Fruit fly (Drosophila melanogaster): ENCODE measurements around the gene mri.

The mri gene

DNA sequence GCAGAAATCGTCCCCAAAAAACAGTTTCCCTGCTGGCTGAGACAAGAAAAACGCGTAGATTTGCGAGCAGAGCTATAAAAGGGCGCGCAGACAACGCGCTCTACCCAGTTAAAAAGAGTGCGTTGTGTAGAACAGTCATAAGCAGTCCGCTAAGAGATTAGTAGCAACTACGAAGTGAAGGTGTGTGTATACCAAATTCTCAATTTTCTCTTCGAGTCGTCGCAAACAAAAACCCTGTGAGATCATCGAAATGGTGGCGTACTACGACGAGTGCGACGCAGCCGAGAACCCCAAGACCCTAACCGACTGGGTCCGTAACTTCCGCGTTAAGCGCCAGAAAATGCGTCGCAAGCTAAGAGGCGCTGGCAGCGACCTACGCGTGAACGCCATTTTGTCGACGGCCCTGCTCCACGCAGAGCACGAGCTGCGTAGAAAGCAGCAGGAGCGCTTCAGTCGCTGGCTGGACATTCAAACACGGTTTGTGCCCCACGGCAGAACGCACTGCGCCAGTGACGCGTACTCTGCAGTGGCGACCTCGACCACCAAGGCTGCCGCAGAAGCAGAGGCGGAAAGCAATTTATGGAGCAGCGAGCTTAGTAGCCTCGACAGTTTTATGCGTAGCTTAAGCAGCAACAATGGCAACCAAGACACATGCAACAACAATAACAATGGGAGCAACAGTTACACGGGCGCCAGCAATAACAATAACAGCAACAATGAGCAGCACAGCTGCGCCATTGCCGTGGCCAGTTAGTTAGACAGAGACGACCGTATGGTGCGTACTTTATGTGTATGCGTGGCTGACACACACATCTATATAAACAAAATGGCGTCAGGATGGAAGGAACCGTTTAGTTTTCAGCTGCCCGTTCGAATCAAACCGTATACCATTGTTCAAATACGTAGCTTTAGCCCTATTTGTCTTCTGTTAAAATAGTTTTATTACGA, 24.3 kb downstream of the mri start (continued):
- TF ChIP-seq maf-S (GFP tag; optimal IDR thresholded peaks at IDR 0.05) (no peak), Kr (GFP tag; optimal IDR thresholded peaks at IDR 0.05) (no peak), CG34422 (GFP tag; IDR thresholded peaks at IDR 0.05) (peak; percentile 76), GATAe (GFP tag; conservative IDR thresholded peaks at IDR 0.05) (no peak), CG14860 (GFP tag; IDR thresholded peaks at IDR 0.05; ENCODE audit: partially characterized antibody) (no peak), CG1529 (GFP tag; optimal IDR thresholded peaks at IDR 0.05) (no peak), Nf-YA (GFP tag; IDR thresholded peaks at IDR 0.05) (no peak), Opbp (GFP tag; IDR thresholded peaks at IDR 0.05; ENCODE audit: partially characterized antibody) (peak; percentile 69), Asciz (GFP tag; optimal IDR thresholded peaks at IDR 0.05) (no peak), CG12769 (tag; optimal IDR thresholded peaks at IDR 0.05) (peak; percentile 16), CG14014 (GFP tag; IDR thresholded peaks at IDR 0.05) (peak; percentile 32; the same call in 1 of the 2 replicates), CG1024 (GFP tag; IDR thresholded peaks at IDR 0.05) (peak; percentile 6; the same call in 1 of the 2 replicates), CG15601 (tag; optimal IDR thresholded peaks at IDR 0.05) (no peak), CG4282 (GFP tag; optimal IDR thresholded peaks at IDR 0.05) (peak; percentile 42), HLH4C (GFP tag; IDR thresholded peaks at IDR 0.05; ENCODE audit: partially characterized antibody) (peak; percentile 43; the same call in 1 of the 3 replicates), Scr (GFP tag; IDR thresholded peaks at IDR 0.05; ENCODE audit: partially characterized antibody) (no peak; the same call in 1 of the 2 replicates), CG11085 (GFP tag; IDR thresholded peaks at IDR 0.05) (peak; percentile 5; the same call in 1 of the 2 replicates), ttk (GFP tag; IDR thresholded peaks at IDR 0.05) (no peak), kni (GFP tag; optimal IDR thresholded peaks at IDR 0.05) (peak; percentile 84), CG11696 (GFP tag; IDR thresholded peaks at IDR 0.05) (no peak), YL-1 (GFP tag; optimal IDR thresholded peaks at IDR 0.05) (peak; percentile 91), ems (GFP tag; optimal IDR thresholded peaks at IDR 0.05) (no peak), Adf1 (GFP tag; IDR thresholded peaks at IDR 0.05) (peak; percentile 73), CG12219 (GFP tag; optimal IDR thresholded peaks at IDR 0.05) (peak; percentile 21), sob (GFP tag; IDR thresholded peaks at IDR 0.05) (no peak), caup (GFP tag; optimal IDR thresholded peaks at IDR 0.05; ENCODE audit: severe bottlenecking) (peak; percentile 10), CG4617 (GFP tag; optimal IDR thresholded peaks at IDR 0.05; ENCODE audit: borderline replicate concordance) (no peak), onecut (GFP tag; IDR thresholded peaks at IDR 0.05) (peak; percentile 3; the same call in 1 of the 2 replicates), Usf (GFP tag; optimal IDR thresholded peaks at IDR 0.05) (no peak), CG18764 (GFP tag; optimal IDR thresholded peaks at IDR 0.05) (no peak), hth (optimal IDR thresholded peaks at IDR 0.05) (no peak), Hand (GFP tag; optimal IDR thresholded peaks at IDR 0.05) (peak; percentile 1), Pdp1 (GFP tag; optimal IDR thresholded peaks at IDR 0.05) (peak in 1 of 2 experiments; percentile 18), nerfin-1 (tag; optimal IDR thresholded peaks at IDR 0.05) (no peak), ken (GFP tag; IDR thresholded peaks at IDR 0.05) (peak; percentile 9; the same call in 2 of the 3 replicates), Stat92E (GFP tag; optimal IDR thresholded peaks at IDR 0.05) (peak in 1 of 3 experiments; percentile 10), pros (GFP tag; optimal IDR thresholded peaks at IDR 0.05) (peak; percentile 36), pb (GFP tag; optimal IDR thresholded peaks at IDR 0.05) (no peak), NC2α (GFP tag; optimal IDR thresholded peaks at IDR 0.05) (peak; percentile 19), seq (GFP tag; IDR thresholded peaks at IDR 0.05) (peak; percentile 43; the same call in 1 of the 2 replicates), CG8089 (GFP tag; optimal IDR thresholded peaks at IDR 0.05) (peak; percentile 4), CG1603 (tag; optimal IDR thresholded peaks at IDR 0.05) (peak; percentile 26), Ada2b (GFP tag; IDR thresholded peaks at IDR 0.05) (no peak), CG10543 (GFP tag; optimal IDR thresholded peaks at IDR 0.05) (peak; percentile 90), ranshi (GFP tag; IDR thresholded peaks at IDR 0.05) (peak; percentile 63), ab (GFP tag; optimal IDR thresholded peaks at IDR 0.05) (no peak), CG7556 (GFP tag; optimal IDR thresholded peaks at IDR 0.05) (no peak)

All from whole organism, embryonic.